Fruit fly (Drosophila melanogaster): Measurements from ENCODE around the gene CG11069.

dm6 chr3R:24922270-24922669 is 27.7 kb downstream of the CG11069 start, which contains the start of gene Mink:
- TF ChIP-seq CG15479 (GFP tag; optimal IDR thresholded peaks at IDR 0.05) (no peak), Myb (GFP tag; optimal IDR thresholded peaks at IDR 0.05) (peak; percentile 75), ac (GFP tag; optimal IDR thresholded peaks at IDR 0.05) (no peak), CG5245 (GFP tag; optimal IDR thresholded peaks at IDR 0.05) (no peak), Rfx (GFP tag; IDR thresholded peaks at IDR 0.05) (no peak), E2f2 (GFP tag; IDR thresholded peaks at IDR 0.05) (peak; percentile 93)
